Fruit fly (Drosophila melanogaster) S2 (cell line): ENCODE results near the gene CG43373.
A peak's percentile ranks its signal among the peaks of the same experiment; 100 is the strongest.

Experiments
- CG8478 ChIP-seq: fragments of >200 bp; optimal IDR thresholded peaks from 2 replicates; lab custom pipeline; 2018
- CTCF ChIP-seq, 2 experiments: fragments of >200 bp; optimal IDR thresholded peaks; 2 replicates each; lab custom pipeline; 2018

DNA sequence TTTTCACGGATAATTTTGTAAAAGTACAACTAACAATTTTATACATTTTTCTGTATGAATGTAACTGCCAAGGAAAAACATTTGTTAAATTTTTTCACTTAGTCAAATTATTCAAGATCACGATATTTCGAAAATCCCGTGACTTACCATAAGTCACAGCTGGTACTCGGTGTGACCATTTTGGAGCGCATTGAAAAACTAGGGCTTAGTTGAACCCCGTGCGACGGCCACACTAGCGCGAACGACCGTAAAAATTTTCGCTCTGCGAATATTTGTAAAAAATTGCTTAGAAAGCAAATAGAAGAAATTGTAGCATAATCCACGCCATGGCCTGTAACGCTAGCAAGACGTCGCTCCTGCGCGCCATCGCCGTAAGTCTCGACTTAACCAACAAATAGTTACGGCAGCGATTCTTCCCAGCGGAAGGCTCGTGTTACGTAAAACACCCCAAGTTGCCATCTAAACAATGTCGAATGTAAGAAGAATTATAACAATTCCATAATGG lies 41.0 kb upstream of the CG43373 start, which contains the start of gene UQCR-C2:
- TF ChIP-seq CTCF (optimal IDR thresholded peaks at IDR 0.05; lab: Kevin White, UChicago) (peak in 1 of 2 experiments; percentile 44), CG8478 (no peak)
